Fruit fly (Drosophila melanogaster) whole organism, prepupa: ENCODE measurements around the gene CG10589.

Source experiments
- CG11902 ChIP-seq: fragments of 200-800 bp; sonication (Bioruptor generic); optimal IDR thresholded peaks from 3 replicates; lab custom pipeline; 2016; ENCODE audit warnings: missing biosample characterization, missing genetic modification characterization
- CG32006 ChIP-seq: fragments of 200-800 bp; sonication (Bioruptor generic); optimal IDR thresholded peaks from 3 replicates; lab custom pipeline; 2017; ENCODE audit warnings: missing biosample characterization, mild to moderate bottlenecking, missing genetic modification characterization
- CG6276 ChIP-seq: fragments of 200-800 bp; sonication (Bioruptor generic); optimal IDR thresholded peaks from 2 replicates; lab custom pipeline; 2017; ENCODE audit warnings: missing biosample characterization, mild to moderate bottlenecking, missing genetic modification characterization
- Ets21C ChIP-seq: fragments of 200-800 bp; sonication (Bioruptor generic); optimal IDR thresholded peaks from 3 replicates; lab custom pipeline; 2016; ENCODE audit warnings: missing biosample characterization, missing genetic modification characterization
- Hr39 ChIP-seq: fragments of 200-800 bp; sonication (Bioruptor generic); optimal IDR thresholded peaks from 2 replicates; lab custom pipeline; 2016; ENCODE audit warnings: missing biosample characterization, missing genetic modification characterization
- Hr4 ChIP-seq: fragments of 200-800 bp; sonication (Bioruptor generic); optimal IDR thresholded peaks from 3 replicates; lab custom pipeline; 2016; ENCODE audit warnings: missing biosample characterization, missing genetic modification characterization
- dsx ChIP-seq: fragments of 200-800 bp; optimal IDR thresholded peaks from 3 replicates; lab custom pipeline; 2019; ENCODE audit warnings: missing biosample characterization, mild to moderate bottlenecking, missing genetic modification characterization, moderate library complexity; ENCODE audit not compliant: poor library complexity, severe bottlenecking
- fd59A ChIP-seq: fragments of 200-800 bp; sonication (Bioruptor generic); optimal IDR thresholded peaks from 2 replicates; lab custom pipeline; 2017; ENCODE audit warnings: missing biosample characterization, mild to moderate bottlenecking, missing genetic modification characterization, missing genetic modification reagents
- pdm3 ChIP-seq: fragments of 200-800 bp; sonication (Bioruptor generic); optimal IDR thresholded peaks from 3 replicates; lab custom pipeline; 2016; ENCODE audit warnings: missing biosample characterization, missing genetic modification characterization
- salr ChIP-seq, 2 experiments: fragments of 200-800 bp; sonication (Bioruptor generic); optimal IDR thresholded peaks; 3 replicates each; lab custom pipeline; 2016 to 2018; ENCODE audit warnings: missing biosample characterization in 2 of 2, missing genetic modification characterization in 2 of 2, mild to moderate bottlenecking in 1 of 2

- TF ChIP-seq Hr4 (no peak), CG32006 (GFP tag; lab: Kevin White, UChicago) (no peak), CG6276 (GFP tag; lab: Kevin White, UChicago) (no peak), pdm3 (no peak), Hr39 (no peak), CG11902 (no peak), salr (GFP tag; optimal IDR thresholded peaks at IDR 0.05; lab: Kevin White, UChicago) (no peak), fd59A (GFP tag; lab: Kevin White, UChicago) (no peak), dsx (GFP tag; lab: Kevin White, UChicago) (no peak), Ets21C (GFP tag; lab: Kevin White, UChicago) (no peak)
Observed at dm6 chr3L:20883969-20884368, 43.7 kb upstream of the CG10589 start.
